Fruit fly (Drosophila melanogaster): ENCODE results near the gene Elys.

Elys gene

DNA sequence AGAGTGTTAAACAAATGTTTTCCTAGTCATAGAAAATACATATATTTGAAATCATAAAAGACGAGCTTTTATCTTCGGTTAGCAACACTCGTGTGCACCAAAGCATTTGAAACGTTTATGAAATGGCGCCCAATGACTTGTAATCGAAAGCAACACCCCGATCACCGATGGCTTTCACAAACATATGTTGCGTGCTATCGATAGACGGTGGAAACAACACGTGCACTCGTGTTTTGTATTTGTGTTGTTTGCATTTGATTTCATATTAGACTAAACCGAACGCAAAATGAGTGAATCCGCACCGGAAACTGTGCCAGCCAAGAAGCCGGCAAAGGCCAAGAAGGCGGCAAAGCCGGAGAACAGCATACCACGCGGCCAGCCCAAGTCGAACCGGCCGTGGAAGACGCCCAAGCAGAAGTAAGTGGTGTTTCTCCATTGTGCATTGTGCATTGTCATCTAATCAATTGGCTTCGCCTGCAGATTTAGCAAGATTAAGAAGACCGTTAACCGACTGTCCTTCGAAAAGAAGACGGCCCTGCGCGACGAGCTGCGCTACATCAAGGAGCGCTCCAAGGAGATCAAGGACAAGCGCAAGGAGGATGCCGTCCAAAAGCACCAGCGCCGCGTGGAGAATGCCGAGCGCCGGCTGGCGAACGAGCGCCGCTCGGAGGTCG lies 36.0 kb upstream of the Elys start, which contains the start of gene CG14210 (continued):
- TF ChIP-seq CG17612 (GFP tag; IDR thresholded peaks at IDR 0.05) = no peak
- TF ChIP-seq CG1792 (GFP tag; optimal IDR thresholded peaks at IDR 0.05) = no peak
- TF ChIP-seq HmgZ (tag; optimal IDR thresholded peaks at IDR 0.05) = peak; percentile 7
- TF ChIP-seq sug (tag; optimal IDR thresholded peaks at IDR 0.05) = peak; percentile 25
- no peak for TF ChIP-seq CG1832 (GFP tag; optimal IDR thresholded peaks at IDR 0.05)
- no peak for TF ChIP-seq bcd (GFP tag; optimal IDR thresholded peaks at IDR 0.05)
- TF ChIP-seq CG2116 (GFP tag; optimal IDR thresholded peaks at IDR 0.05) = peak; percentile 97
- TF ChIP-seq vnd (GFP tag; IDR thresholded peaks at IDR 0.05; ENCODE audit: partially characterized antibody) = peak; percentile 65
- no peak for TF ChIP-seq disco-r (GFP tag; optimal IDR thresholded peaks at IDR 0.05)
- no peak for TF ChIP-seq Taf1 (GFP tag; IDR thresholded peaks at IDR 0.05)
- TF ChIP-seq CG1024 (GFP tag; IDR thresholded peaks at IDR 0.05) = no peak
- TF ChIP-seq crp (GFP tag; optimal IDR thresholded peaks at IDR 0.05) = peak; percentile 3 to 84
- TF ChIP-seq CG14050 (GFP tag; IDR thresholded peaks at IDR 0.05) = no peak
- TF ChIP-seq Med (GFP tag) = peak; percentile 7
- peak; percentile 12 for TF ChIP-seq CG14710 (tag; optimal IDR thresholded peaks at IDR 0.05)
- peak; percentile 40 for TF ChIP-seq stwl (tag; optimal IDR thresholded peaks at IDR 0.05)
- no peak for TF ChIP-seq CG2202 (tag; optimal IDR thresholded peaks at IDR 0.05)
- TF ChIP-seq nerfin-2 (GFP tag; IDR thresholded peaks at IDR 0.05; ENCODE audit: partially characterized antibody) = peak; percentile 56; the same call in 1 of the 2 replicates
- TF ChIP-seq Dp (GFP tag; optimal IDR thresholded peaks at IDR 0.05) = peak; percentile 84
- peak; percentile 8 for TF ChIP-seq mirr (GFP tag; optimal IDR thresholded peaks at IDR 0.05)
- peak; percentile 70 for TF ChIP-seq MBD-R2 (GFP tag; IDR thresholded peaks at IDR 0.05)
- TF ChIP-seq mld (GFP tag; IDR thresholded peaks at IDR 0.05; ENCODE audit: partially characterized antibody) = 0 out of 3 replicates have a peak, but pooled peaks have one; percentile 53
- peak; percentile 57 for TF ChIP-seq MESR4 (GFP tag; optimal IDR thresholded peaks at IDR 0.05)
- TF ChIP-seq Dref (GFP tag; IDR thresholded peaks at IDR 0.05) = peak; percentile 84
- TF ChIP-seq CG18011 (GFP tag; optimal IDR thresholded peaks at IDR 0.05) = no peak
- TF ChIP-seq BEAF-32 (GFP tag; optimal IDR thresholded peaks at IDR 0.05) = peak; percentile 57
- TF ChIP-seq CG9727 (GFP tag; optimal IDR thresholded peaks at IDR 0.05) = no peak
- no peak for TF ChIP-seq tup (GFP tag; optimal IDR thresholded peaks at IDR 0.05)
- no peak for TF ChIP-seq CG16779 (GFP tag; IDR thresholded peaks at IDR 0.05)
- no peak for TF ChIP-seq sqz (GFP tag; optimal IDR thresholded peaks at IDR 0.05)
- TF ChIP-seq Opbp (GFP tag; IDR thresholded peaks at IDR 0.05; ENCODE audit: partially characterized antibody) = peak; percentile 72; the same call in 2 of the 3 replicates
- peak; percentile 45; the same call in 2 of the 3 replicates for TF ChIP-seq knrl (GFP tag; IDR thresholded peaks at IDR 0.05; ENCODE audit: partially characterized antibody)
- no peak for TF ChIP-seq CG18619 (GFP tag; optimal IDR thresholded peaks at IDR 0.05)
- TF ChIP-seq ato (GFP tag; IDR thresholded peaks at IDR 0.05; ENCODE audit: partially characterized antibody) = peak; percentile 69
- no peak for TF ChIP-seq CG4328 (GFP tag; optimal IDR thresholded peaks at IDR 0.05)
- peak; percentile 75 for TF ChIP-seq bbx (GFP tag; IDR thresholded peaks at IDR 0.05; ENCODE audit: partially characterized antibody)
- no peak for TF ChIP-seq unpg (GFP tag; optimal IDR thresholded peaks at IDR 0.05)
- TF ChIP-seq sna (GFP tag; IDR thresholded peaks at IDR 0.05; ENCODE audit: partially characterized antibody) = peak; percentile 44; the same call in 1 of the 2 replicates
- peak; percentile 57 for TF ChIP-seq pzg (GFP tag; optimal IDR thresholded peaks at IDR 0.05)
- TF ChIP-seq Doc3 (GFP tag; IDR thresholded peaks at IDR 0.05; ENCODE audit: partially characterized antibody) = peak; percentile 49; the same call in 2 of the 3 replicates
- TF ChIP-seq cwo (GFP tag; optimal IDR thresholded peaks at IDR 0.05) = peak; percentile 77
- TF ChIP-seq Dll (GFP tag; IDR thresholded peaks at IDR 0.05; ENCODE audit: partially characterized antibody) = peak; percentile 62; the same call in 3 of the 4 replicates

Data from whole organism, embryonic.